Worm (Caenorhabditis elegans) whole organism, L1 larva: Measurements from ENCODE around the gene lin-26.

Experiments
- F16B12.6 ChIP-seq: fragments of 150-350 bp; optimal IDR thresholded peaks from 2 replicates; lab custom pipeline; 2014; ENCODE audit warnings: missing biosample characterization, missing genetic modification characterization
- Y116A8C.19 ChIP-seq: sonication (generic microtip); optimal IDR thresholded peaks from 2 replicates; lab custom pipeline; 2016; ENCODE audit warnings: missing compliant biosample characterization, missing genetic modification characterization, borderline replicate concordance
- aha-1 ChIP-seq: fragments of 150-350 bp; optimal IDR thresholded peaks from 2 replicates; lab custom pipeline; 2014; ENCODE audit warnings: missing biosample characterization, missing genetic modification characterization
- aly-2 ChIP-seq: fragments of 150-350 bp; optimal IDR thresholded peaks from 2 replicates; lab custom pipeline; 2014; ENCODE audit warnings: missing biosample characterization, missing genetic modification characterization
- ama-1 ChIP-seq: fragments of 150-350 bp; optimal IDR thresholded peaks from 2 replicates; lab custom pipeline; 2014
- ceh-63 ChIP-seq: fragments of 200-800 bp; sonication (Bioruptor generic); optimal IDR thresholded peaks from 2 replicates; lab custom pipeline; 2018; ENCODE audit warnings: mild to moderate bottlenecking, missing genetic modification characterization, missing compliant biosample characterization
- ceh-82 ChIP-seq, 3 experiments: fragments of 150-350 bp in 1 of 3; sonication (generic microtip) in 2 of 3; optimal IDR thresholded peaks; 2 replicates each; lab custom pipeline; 2014 to 2017; ENCODE audit warnings: missing biosample characterization in 3 of 3, missing genetic modification characterization in 3 of 3
- ceh-88 ChIP-seq: fragments of 200-800 bp; sonication (Bioruptor generic); IDR thresholded peaks from 2 replicates; pipeline ENCODE4 v1.3.6; 2022; ENCODE audit warnings: missing genetic modification characterization, missing compliant biosample characterization
- ceh-90 ChIP-seq: sonication (generic microtip); optimal IDR thresholded peaks from 2 replicates; lab custom pipeline; 2016; ENCODE audit warnings: missing genetic modification characterization, missing compliant biosample characterization
- ces-1 ChIP-seq: fragments of 150-350 bp; optimal IDR thresholded peaks from 2 replicates; lab custom pipeline; 2014; ENCODE audit warnings: missing biosample characterization, missing genetic modification reagents, missing genetic modification characterization
- dpl-1 ChIP-seq, 3 experiments: fragments of 150-350 bp in 2 of 3; sonication (generic microtip) in 1 of 3; optimal IDR thresholded peaks; 2 replicates each; lab custom pipeline; 2014 to 2017; ENCODE audit warnings: missing biosample characterization in 3 of 3, missing genetic modification characterization in 3 of 3, missing genetic modification reagents in 3 of 3
- efl-1 ChIP-seq, 4 experiments: fragments of 150-350 bp; optimal IDR thresholded peaks in 3 of 4; peaks in 1 of 4; 1 replicate in 1 of 4; 2 replicates in 3 of 4; lab custom pipeline; 2014; ENCODE audit warnings: missing biosample characterization in 2 of 4, missing genetic modification characterization in 2 of 4, missing genetic modification reagents in 2 of 4
- efl-3 ChIP-seq: fragments of 200-800 bp; sonication (Bioruptor generic); optimal IDR thresholded peaks from 2 replicates; lab custom pipeline; 2018; ENCODE audit warnings: mild to moderate bottlenecking, missing genetic modification characterization, missing compliant biosample characterization
- elt-2 ChIP-seq: sonication (generic microtip); optimal IDR thresholded peaks from 2 replicates; lab custom pipeline; 2016; ENCODE audit warnings: missing genetic modification characterization, mild to moderate bottlenecking, inconsistent platforms, missing compliant biosample characterization, missing genetic modification reagents
- ets-5 ChIP-seq: fragments of 200-800 bp; sonication (Bioruptor generic); IDR thresholded peaks from 2 replicates; pipeline ENCODE4 v1.3.6; 2022; ENCODE audit warnings: missing genetic modification characterization, missing compliant biosample characterization
- fkh-10 ChIP-seq: sonication (generic microtip); optimal IDR thresholded peaks from 2 replicates; lab custom pipeline; 2017; ENCODE audit warnings: missing biosample characterization, missing genetic modification reagents, missing genetic modification characterization
- fkh-4 ChIP-seq: sonication (generic microtip); optimal IDR thresholded peaks from 2 replicates; lab custom pipeline; 2016; ENCODE audit warnings: missing compliant biosample characterization, missing genetic modification characterization, borderline replicate concordance
- fkh-8 ChIP-seq: sonication (generic microtip); optimal IDR thresholded peaks from 2 replicates; lab custom pipeline; 2016; ENCODE audit warnings: mild to moderate bottlenecking, missing genetic modification characterization, missing compliant biosample characterization
- fos-1 ChIP-seq: fragments of 150-350 bp; optimal IDR thresholded peaks from 2 replicates; lab custom pipeline; 2014; ENCODE audit warnings: missing biosample characterization, missing genetic modification characterization
- hlh-17 ChIP-seq: fragments of 200-800 bp; sonication (Bioruptor generic); optimal IDR thresholded peaks from 2 replicates; lab custom pipeline; 2018; ENCODE audit warnings: missing genetic modification characterization, mild to moderate bottlenecking, missing compliant biosample characterization, moderate library complexity, borderline replicate concordance
- hlh-4 ChIP-seq: sonication (generic microtip); optimal IDR thresholded peaks from 2 replicates; lab custom pipeline; 2016; ENCODE audit warnings: mild to moderate bottlenecking, missing genetic modification characterization, missing compliant biosample characterization
- hpl-2 ChIP-seq: fragments of 150-350 bp; optimal IDR thresholded peaks from 2 replicates; lab custom pipeline; 2014; ENCODE audit warnings: missing biosample characterization, missing genetic modification reagents, missing genetic modification characterization
- irx-1 ChIP-seq: sonication (generic microtip); optimal IDR thresholded peaks from 2 replicates; lab custom pipeline; 2016; ENCODE audit warnings: missing genetic modification characterization, missing compliant biosample characterization
- jun-1 ChIP-seq: fragments of 150-350 bp; optimal IDR thresholded peaks from 2 replicates; lab custom pipeline; 2014; ENCODE audit warnings: missing biosample characterization, missing genetic modification reagents, missing genetic modification characterization
- lin-13 ChIP-seq: fragments of 150-350 bp; optimal IDR thresholded peaks from 2 replicates; lab custom pipeline; 2014; ENCODE audit warnings: missing biosample characterization, missing genetic modification reagents, missing genetic modification characterization
- lin-14 ChIP-seq: fragments of 200-800 bp; sonication (Bioruptor generic); optimal IDR thresholded peaks from 2 replicates; lab custom pipeline; 2018; ENCODE audit warnings: mild to moderate bottlenecking, missing genetic modification characterization, moderate library complexity, missing compliant biosample characterization
- lin-35 ChIP-seq, 2 experiments: fragments of 150-350 bp; optimal IDR thresholded peaks; 2 replicates each; lab custom pipeline; 2014; ENCODE audit warnings: missing biosample characterization in 2 of 2, missing genetic modification characterization in 2 of 2, missing genetic modification reagents in 2 of 2
- lir-3 ChIP-seq: sonication (generic microtip); optimal IDR thresholded peaks from 2 replicates; lab custom pipeline; 2016; ENCODE audit warnings: mild to moderate bottlenecking, missing genetic modification characterization, moderate library complexity, missing compliant biosample characterization; ENCODE audit not compliant: poor library complexity
- lsy-2 ChIP-seq, 2 experiments: fragments of 150-350 bp; optimal IDR thresholded peaks; 2 replicates each; lab custom pipeline; 2014; ENCODE audit warnings: missing biosample characterization in 2 of 2, missing genetic modification characterization in 2 of 2
- mab-9 ChIP-seq: fragments of 200-800 bp; sonication (Bioruptor generic); IDR thresholded peaks from 2 replicates; pipeline ENCODE4 v1.3.6; 2022; ENCODE audit warnings: missing genetic modification reagents, missing genetic modification characterization, missing compliant biosample characterization
- mdl-1 ChIP-seq, 2 experiments: fragments of 150-350 bp; optimal IDR thresholded peaks; 2 replicates each; lab custom pipeline; 2014 to 2017; ENCODE audit warnings: missing biosample characterization in 2 of 2, missing genetic modification characterization in 2 of 2, inconsistent platforms in 1 of 2
- mep-1 ChIP-seq: fragments of 150-350 bp; optimal IDR thresholded peaks from 2 replicates; lab custom pipeline; 2014; ENCODE audit warnings: missing biosample characterization, missing genetic modification characterization
- nhr-19 ChIP-seq: fragments of 200-800 bp; sonication (Bioruptor generic); conservative IDR thresholded peaks from 2 replicates; pipeline ENCODE4 v1.3.6; 2022; ENCODE audit warnings: missing genetic modification characterization, missing compliant biosample characterization
- nhr-28 ChIP-seq: fragments of 150-350 bp; optimal IDR thresholded peaks from 2 replicates; lab custom pipeline; 2014; ENCODE audit warnings: missing biosample characterization, missing genetic modification characterization
- nhr-47 ChIP-seq: sonication (generic microtip); optimal IDR thresholded peaks from 2 replicates; lab custom pipeline; 2016; ENCODE audit warnings: mild to moderate bottlenecking, missing genetic modification characterization, moderate library complexity, missing compliant biosample characterization
- nhr-76 ChIP-seq: sonication (generic microtip); optimal IDR thresholded peaks from 2 replicates; lab custom pipeline; 2017; ENCODE audit warnings: missing biosample characterization, missing genetic modification characterization
- nhr-77 ChIP-seq: fragments of 150-350 bp; optimal IDR thresholded peaks from 2 replicates; lab custom pipeline; 2014; ENCODE audit warnings: missing biosample characterization, missing genetic modification characterization
- nhr-85 ChIP-seq: sonication (generic microtip); peaks from one replicate; lab custom pipeline; 2016; ENCODE audit warnings: missing genetic modification characterization, inconsistent platforms, missing compliant biosample characterization
- nhr-90 ChIP-seq: sonication (generic microtip); optimal IDR thresholded peaks from 2 replicates; lab custom pipeline; 2016; ENCODE audit warnings: mild to moderate bottlenecking, missing genetic modification characterization, missing compliant biosample characterization; ENCODE audit not compliant: poor library complexity
- pag-3 ChIP-seq: sonication (generic microtip); optimal IDR thresholded peaks from 2 replicates; lab custom pipeline; 2017; ENCODE audit warnings: missing genetic modification characterization, mild to moderate bottlenecking, missing compliant biosample characterization, antibody characterized with exemption, borderline replicate concordance; ENCODE audit not compliant: insufficient read depth
- pax-3 ChIP-seq: fragments of 200-800 bp; sonication (Bioruptor generic); optimal IDR thresholded peaks from 2 replicates; lab custom pipeline; 2018; ENCODE audit warnings: mild to moderate bottlenecking, missing genetic modification characterization, moderate library complexity, missing compliant biosample characterization
- pqm-1 ChIP-seq: sonication (generic microtip); optimal IDR thresholded peaks from 3 replicates; lab custom pipeline; 2017; ENCODE audit warnings: missing biosample characterization, missing genetic modification characterization
- rnt-1 ChIP-seq: sonication (generic microtip); optimal IDR thresholded peaks from 2 replicates; lab custom pipeline; 2016; ENCODE audit warnings: mild to moderate bottlenecking, missing genetic modification characterization, moderate library complexity, missing compliant biosample characterization
- snu-23 ChIP-seq: sonication (generic microtip); optimal IDR thresholded peaks from 2 replicates; lab custom pipeline; 2016; ENCODE audit warnings: missing genetic modification characterization, missing compliant biosample characterization
- swsn-7 ChIP-seq: sonication (generic microtip); optimal IDR thresholded peaks from 2 replicates; lab custom pipeline; 2016; ENCODE audit warnings: missing genetic modification characterization, missing compliant biosample characterization
- unc-30 ChIP-seq: sonication (generic microtip); optimal IDR thresholded peaks from 2 replicates; lab custom pipeline; 2017; ENCODE audit warnings: missing biosample characterization, missing genetic modification characterization
- unc-86 ChIP-seq: sonication (generic microtip); optimal IDR thresholded peaks from 2 replicates; lab custom pipeline; 2016; ENCODE audit warnings: missing genetic modification characterization, missing compliant biosample characterization
- unc-98 ChIP-seq: fragments of 200-800 bp; sonication (Bioruptor generic); IDR thresholded peaks from 2 replicates; pipeline ENCODE4 v1.3.6; 2022; ENCODE audit warnings: missing genetic modification characterization, missing compliant biosample characterization
- vab-15 ChIP-seq: sonication (generic microtip); optimal IDR thresholded peaks from 2 replicates; lab custom pipeline; 2017; ENCODE audit warnings: missing genotype, mild to moderate bottlenecking, missing genetic modification characterization, missing compliant biosample characterization
- ztf-11 ChIP-seq, 2 experiments: sonication (generic microtip); optimal IDR thresholded peaks; 2 replicates each; lab custom pipeline; 2016 to 2017; ENCODE audit warnings: missing genetic modification characterization in 2 of 2, missing biosample characterization in 1 of 2, missing compliant biosample characterization in 1 of 2
- ztf-4 ChIP-seq: fragments of 150-350 bp; optimal IDR thresholded peaks from 2 replicates; lab custom pipeline; 2014; ENCODE audit warnings: missing biosample characterization, missing genetic modification characterization

lin-26 gene

ce11 chrII:7642016-7642653 lies 39.9 kb upstream of the lin-26 start:
- no peak for TF ChIP-seq lir-3 (tag; lab: Kevin White, UChicago)
- TF ChIP-seq pqm-1 (tag; lab: Kevin White, UChicago) = no peak
- peak in 1 of 2 experiments; percentile 36 for TF ChIP-seq ztf-11 (tag; optimal IDR thresholded peaks at IDR 0.05; lab: Kevin White, UChicago)
- peak; percentile 31 for TF ChIP-seq jun-1
- peak; percentile 38 for TF ChIP-seq ama-1
- TF ChIP-seq aha-1 (tag; lab: Kevin White, UChicago) = no peak
- no peak for TF ChIP-seq ces-1
- TF ChIP-seq swsn-7 (tag; lab: Kevin White, UChicago) = peak; percentile 77
- peak in 1 of 3 experiments; percentile 10 for TF ChIP-seq dpl-1 (GFP tag; optimal IDR thresholded peaks at IDR 0.05; lab: Kevin White, UChicago)
- peak; percentile 41 for TF ChIP-seq ztf-4 (tag; lab: Kevin White, UChicago)
- peak; percentile 80 for TF ChIP-seq snu-23 (GFP tag; lab: Kevin White, UChicago)
- TF ChIP-seq hlh-4 = no peak
- TF ChIP-seq mep-1 (tag; lab: Kevin White, UChicago) = peak; percentile 57
- TF ChIP-seq fos-1 (tag; lab: Kevin White, UChicago) = no peak
- no peak for TF ChIP-seq unc-30 (tag; lab: Kevin White, UChicago)
- TF ChIP-seq elt-2 (tag; lab: Kevin White, UChicago) = no peak
- TF ChIP-seq efl-1 (optimal IDR thresholded peaks at IDR 0.05; lab: Kevin White, UChicago) = peak; percentile 38 to 42
- peak in 1 of 2 experiments; percentile 39 for TF ChIP-seq efl-1 (GFP tag; optimal IDR thresholded peaks at IDR 0.05 in 1 of 2; lab: Kevin White, UChicago)
- TF ChIP-seq hlh-17 (GFP tag; lab: Kevin White, UChicago) = no peak
- TF ChIP-seq nhr-77 (tag; lab: Kevin White, UChicago) = no peak
- TF ChIP-seq hpl-2 = no peak
- no peak for TF ChIP-seq pag-3 (tag; lab: Kevin White, UChicago)
- TF ChIP-seq lin-14 (GFP tag; lab: Kevin White, UChicago) = peak; percentile 95
- peak in 1 of 2 experiments; percentile 47 for TF ChIP-seq lin-35 (GFP tag; optimal IDR thresholded peaks at IDR 0.05; lab: Kevin White, UChicago)
- TF ChIP-seq ceh-88 (GFP tag; lab: Robert Waterston, UW) = no peak; the same call in 1 of the 2 replicates
- no peak for TF ChIP-seq F16B12.6
- TF ChIP-seq unc-98 (GFP tag; lab: Robert Waterston, UW) = no peak
- no peak for TF ChIP-seq nhr-90 (tag; lab: Kevin White, UChicago)
- TF ChIP-seq mdl-1 (tag; optimal IDR thresholded peaks at IDR 0.05; lab: Kevin White, UChicago) = peak in 1 of 2 experiments; percentile 56
- no peak for TF ChIP-seq lin-13 (GFP tag; lab: Kevin White, UChicago)
- TF ChIP-seq vab-15 = no peak
- TF ChIP-seq fkh-10 (GFP tag; lab: Kevin White, UChicago) = peak; percentile 93
- TF ChIP-seq pax-3 = no peak
- peak; percentile 29 for TF ChIP-seq irx-1 (tag; lab: Kevin White, UChicago)
- no peak for TF ChIP-seq ceh-63 (GFP tag; lab: Kevin White, UChicago)
- TF ChIP-seq mab-9 (GFP tag; lab: Robert Waterston, UW) = peak; percentile 52; the same call in 1 of the 2 replicates
- TF ChIP-seq nhr-47 (tag; lab: Kevin White, UChicago) = peak; percentile 71
- peak; percentile 70 for TF ChIP-seq nhr-19 (GFP tag; lab: Robert Waterston, UW)
- no peak for TF ChIP-seq efl-3 (GFP tag; lab: Kevin White, UChicago)
- no peak for TF ChIP-seq aly-2 (tag; lab: Kevin White, UChicago)
- peak; percentile 34 to 77 (median 48) for TF ChIP-seq ceh-82 (tag; optimal IDR thresholded peaks at IDR 0.05; lab: Kevin White, UChicago)
- TF ChIP-seq fkh-8 (tag; lab: Kevin White, UChicago) = peak; percentile 57
- peak; percentile 44 to 74 for TF ChIP-seq lsy-2 (tag; optimal IDR thresholded peaks at IDR 0.05; lab: Kevin White, UChicago)
- TF ChIP-seq nhr-28 = no peak
- TF ChIP-seq Y116A8C.19 (tag; lab: Kevin White, UChicago) = no peak
- TF ChIP-seq unc-86 (tag; lab: Kevin White, UChicago) = peak; percentile 80
- TF ChIP-seq nhr-76 (tag; lab: Kevin White, UChicago) = no peak
- no peak for TF ChIP-seq nhr-85 (tag; lab: Kevin White, UChicago)
- no peak for TF ChIP-seq ets-5 (GFP tag; lab: Robert Waterston, UW)
- no peak for TF ChIP-seq ceh-90 (tag; lab: Kevin White, UChicago)
- peak; percentile 18 for TF ChIP-seq fkh-4 (tag; lab: Kevin White, UChicago)
- peak; percentile 70 for TF ChIP-seq rnt-1 (tag; lab: Kevin White, UChicago)
